Worm (Caenorhabditis elegans) whole organism, early embryonic: ENCODE data around the gene clec-180.

Experiments
- B0310.2 ChIP-seq: sonication (generic microtip); optimal IDR thresholded peaks from 2 replicates; lab custom pipeline; 2016; ENCODE audit warnings: mild to moderate bottlenecking, missing genetic modification characterization, missing compliant biosample characterization
- ama-1 ChIP-seq: fragments of 150-350 bp; optimal IDR thresholded peaks from 2 replicates; lab custom pipeline; 2014
- ceh-36 ChIP-seq: sonication (generic microtip); optimal IDR thresholded peaks from 2 replicates; lab custom pipeline; 2016; ENCODE audit warnings: missing genetic modification characterization, inconsistent platforms, missing compliant biosample characterization
- ets-7 ChIP-seq: sonication (generic microtip); optimal IDR thresholded peaks from 2 replicates; lab custom pipeline; 2016; ENCODE audit warnings: missing genotype, missing genetic modification characterization, missing compliant biosample characterization
- flt-1 ChIP-seq: fragments of 200-800 bp; sonication (Bioruptor generic); IDR thresholded peaks from 2 replicates; pipeline ENCODE4 v1.3.6; 2022; ENCODE audit warnings: missing genetic modification characterization, missing compliant biosample characterization
- hmbx-1 ChIP-seq: sonication (generic microtip); optimal IDR thresholded peaks from 2 replicates; lab custom pipeline; 2016; ENCODE audit warnings: mild to moderate bottlenecking, missing genetic modification characterization, missing compliant biosample characterization
- hmg-4 ChIP-seq: fragments of 200-800 bp; sonication (Bioruptor generic); optimal IDR thresholded peaks from 2 replicates; lab custom pipeline; 2018; ENCODE audit warnings: mild to moderate bottlenecking, missing genetic modification characterization, missing compliant biosample characterization
- hnd-1 ChIP-seq: sonication (generic microtip); optimal IDR thresholded peaks from 2 replicates; lab custom pipeline; 2016; ENCODE audit warnings: missing genetic modification characterization, missing compliant biosample characterization
- pes-1 ChIP-seq: fragments of 200-800 bp; sonication (Bioruptor generic); IDR thresholded peaks from 2 replicates; pipeline ENCODE4 v1.3.6; 2022; ENCODE audit warnings: missing genetic modification reagents, missing genetic modification characterization, missing compliant biosample characterization
- scrt-1 ChIP-seq: fragments of 200-800 bp; sonication (Bioruptor generic); IDR thresholded peaks from 2 replicates; pipeline ENCODE4 v1.3.6; 2022; ENCODE audit warnings: missing genetic modification characterization, missing compliant biosample characterization
- sea-1 ChIP-seq: fragments of 200-800 bp; sonication (Bioruptor generic); conservative IDR thresholded peaks from 2 replicates; pipeline ENCODE4 v1.3.6; 2022; ENCODE audit warnings: missing genetic modification characterization, missing compliant biosample characterization
- tbx-37 ChIP-seq: fragments of 200-800 bp; sonication (Bioruptor generic); conservative IDR thresholded peaks from 2 replicates; pipeline ENCODE4 v1.3.6; 2022; ENCODE audit warnings: missing genetic modification reagents, missing genetic modification characterization, missing compliant biosample characterization
- tra-4 ChIP-seq: sonication (generic microtip); optimal IDR thresholded peaks from 2 replicates; lab custom pipeline; 2017; ENCODE audit warnings: missing genetic modification characterization, missing compliant biosample characterization

ce11 chrIV:7520258-7520657, 48.4 kb upstream of the clec-180 start:
- TF ChIP-seq scrt-1 (GFP tag; lab: Robert Waterston, UW) = no peak
- TF ChIP-seq ama-1 (lab: Kevin White, UChicago) = no peak
- TF ChIP-seq hnd-1 (tag; lab: Kevin White, UChicago) = no peak
- no peak for TF ChIP-seq tbx-37
- TF ChIP-seq sea-1 = no peak
- no peak for TF ChIP-seq pes-1 (GFP tag; lab: Robert Waterston, UW)
- no peak for TF ChIP-seq hmbx-1 (tag; lab: Kevin White, UChicago)
- TF ChIP-seq hmg-4 (GFP tag; lab: Kevin White, UChicago) = no peak
- no peak for TF ChIP-seq flt-1 (GFP tag; lab: Robert Waterston, UW)
- TF ChIP-seq ceh-36 (tag; lab: Kevin White, UChicago) = no peak
- TF ChIP-seq B0310.2 (tag; lab: Kevin White, UChicago) = no peak
- TF ChIP-seq ets-7 (tag; lab: Kevin White, UChicago) = no peak
- TF ChIP-seq tra-4 (tag; lab: Kevin White, UChicago) = no peak
